Fruit fly (Drosophila melanogaster): ENCODE results near the gene Targ2.

- no peak for TF ChIP-seq fd96Ca (GFP tag; IDR thresholded peaks at IDR 0.05)
- no peak for TF ChIP-seq CG8159 (tag; optimal IDR thresholded peaks at IDR 0.05)
- no peak for TF ChIP-seq CG15710 (tag; optimal IDR thresholded peaks at IDR 0.05)
- peak; percentile 72 for TF ChIP-seq EcR (GFP tag; optimal IDR thresholded peaks at IDR 0.05)
- TF ChIP-seq Snoo (tag; optimal IDR thresholded peaks at IDR 0.05): no peak
- TF ChIP-seq rn (GFP tag; IDR thresholded peaks at IDR 0.05): no peak
Observed at dm6 chr3L:21202029-21202776, 829 bp downstream of the Targ2 start.
